Worm (Caenorhabditis elegans) whole organism, L4/young adult: ENCODE results near the gene C16C8.12.

Source experiments
- W03F9.2 ChIP-seq: fragments of 150-350 bp; optimal IDR thresholded peaks from 2 replicates; lab custom pipeline; 2014; ENCODE audit warnings: missing biosample characterization, missing genetic modification characterization
- him-1 ChIP-seq: sonication (generic microtip); optimal IDR thresholded peaks from 2 replicates; lab custom pipeline; 2016; ENCODE audit warnings: missing genotype, missing genetic modification reagents, missing genetic modification characterization, missing compliant biosample characterization

- TF ChIP-seq him-1 (tag; lab: Kevin White, UChicago): no peak
- TF ChIP-seq W03F9.2 (tag; lab: Kevin White, UChicago): no peak
Measured at ce11 chrII:3453521-3453920, 1.0 kb downstream of the C16C8.12 start, which contains the start of gene C16C8.11.
